Worm (Caenorhabditis elegans): Measurements from ENCODE around the gene ptp-8.

ptp-8 gene

DNA sequence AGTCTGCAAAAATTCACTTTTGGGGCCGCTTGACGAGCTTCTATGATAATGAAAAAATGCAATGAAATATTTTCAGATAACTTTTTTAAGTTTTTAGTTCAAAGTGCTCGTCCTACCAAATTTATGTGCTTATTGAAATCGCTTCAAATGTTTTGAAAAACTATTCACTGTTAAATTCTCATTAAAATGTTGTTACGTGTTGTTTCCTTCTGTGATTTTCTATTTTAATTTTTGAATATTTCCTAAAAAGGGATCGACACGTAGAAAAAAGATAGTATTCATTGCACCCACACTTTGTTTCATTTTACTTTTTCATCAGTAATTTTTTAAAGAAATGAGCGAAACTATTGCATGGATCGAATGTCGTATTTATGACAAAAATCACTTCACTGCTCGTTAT lies 37.0 kb downstream of the ptp-8 start, which contains the start of gene B0496.6:
Gene B0496.6 (plus strand): TSS at position 301 of the 400 bp plus-strand sequence.
- TF ChIP-seq mab-5 (tag; optimal IDR thresholded peaks at IDR 0.05): no peak
- TF ChIP-seq cnd-1 (tag; optimal IDR thresholded peaks at IDR 0.05): no peak
- no peak for TF ChIP-seq lin-13 (tag; optimal IDR thresholded peaks at IDR 0.05)
- TF ChIP-seq unc-39 (tag; optimal IDR thresholded peaks at IDR 0.05): no peak
- no peak for TF ChIP-seq elt-1 (tag; optimal IDR thresholded peaks at IDR 0.05; ENCODE audit: borderline replicate concordance, insufficient read depth)

DNA sequence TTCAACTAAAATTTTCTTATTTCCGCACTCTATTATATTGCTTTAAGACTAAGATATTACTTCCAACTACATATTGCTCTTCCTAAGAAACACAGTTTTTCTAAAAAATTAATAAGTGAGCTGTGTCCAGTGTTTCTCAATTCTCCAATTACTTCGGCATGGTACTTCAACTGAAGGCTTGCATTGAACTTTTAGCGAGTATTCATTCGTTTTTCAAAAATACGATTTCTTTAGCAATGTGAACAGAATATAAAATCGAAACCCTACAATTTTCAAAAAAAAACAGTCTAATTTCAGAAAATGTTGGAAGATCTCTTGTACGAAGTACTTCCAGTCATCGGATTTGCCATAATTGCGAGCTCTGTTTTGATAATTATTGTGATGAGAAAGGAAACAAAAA lies 39.1 kb downstream of the ptp-8 start, which contains the start of gene srtx-1:
Gene srtx-1 (plus strand): TSS at position 301 of the 400 bp plus-strand sequence.
- no peak for TF ChIP-seq ceh-39 (tag; optimal IDR thresholded peaks at IDR 0.05)
- TF ChIP-seq nhr-28 (tag; optimal IDR thresholded peaks at IDR 0.05): no peak
- TF ChIP-seq cnd-1 (tag; optimal IDR thresholded peaks at IDR 0.05): no peak
- TF ChIP-seq ces-1 (GFP tag; optimal IDR thresholded peaks at IDR 0.05): no peak
- no peak for TF ChIP-seq ceh-83 (GFP tag; optimal IDR thresholded peaks at IDR 0.05)
- TF ChIP-seq sem-2 (GFP tag; optimal IDR thresholded peaks at IDR 0.05): no peak
- no peak for TF ChIP-seq flh-1 (GFP tag; optimal IDR thresholded peaks at IDR 0.05)
- no peak for TF ChIP-seq unc-62 (GFP tag; optimal IDR thresholded peaks at IDR 0.05)
- no peak for TF ChIP-seq elt-3 (tag; optimal IDR thresholded peaks at IDR 0.05)
- TF ChIP-seq ceh-43 (GFP tag; optimal IDR thresholded peaks at IDR 0.05): no peak
- no peak for TF ChIP-seq drap-1 (GFP tag; optimal IDR thresholded peaks at IDR 0.05)
- TF ChIP-seq sptf-1 (tag; optimal IDR thresholded peaks at IDR 0.05): no peak
- no peak for TF ChIP-seq mep-1 (tag; optimal IDR thresholded peaks at IDR 0.05)
- TF ChIP-seq snpc-4 (tag; optimal IDR thresholded peaks at IDR 0.05): no peak
- TF ChIP-seq ham-2 (GFP tag; optimal IDR thresholded peaks at IDR 0.05): no peak
- no peak for TF ChIP-seq nhr-237 (tag; optimal IDR thresholded peaks at IDR 0.05)
- TF ChIP-seq bed-3 (GFP tag; optimal IDR thresholded peaks at IDR 0.05): no peak
- no peak for TF ChIP-seq lsy-2 (tag; optimal IDR thresholded peaks at IDR 0.05)
- no peak for TF ChIP-seq nhr-76 (tag; optimal IDR thresholded peaks at IDR 0.05)
- no peak for TF ChIP-seq blmp-1 (tag; optimal IDR thresholded peaks at IDR 0.05)

DNA sequence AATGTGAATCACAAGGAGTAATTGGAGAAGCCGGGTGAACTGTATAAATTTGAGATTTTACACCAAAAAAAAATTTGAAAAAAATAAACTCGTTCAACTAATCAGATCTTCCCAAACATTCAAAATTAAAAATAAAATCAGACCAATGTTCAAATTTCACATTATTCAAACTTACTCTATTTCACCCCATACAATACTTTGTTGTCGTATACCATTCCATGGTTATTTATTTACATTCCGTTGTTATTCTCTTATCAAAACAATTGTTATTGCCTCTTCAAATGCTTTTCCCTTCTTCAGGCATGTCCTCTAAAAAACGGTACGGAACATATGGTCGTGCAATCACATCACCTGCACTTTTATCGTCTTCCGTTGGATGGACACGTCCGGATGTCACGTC lies 42.3 kb downstream of the ptp-8 start, which contains the start of gene unc-82:
Gene unc-82 (plus strand): TSS at position 301 of the 400 bp plus-strand sequence.
- TF ChIP-seq bed-3 (GFP tag; optimal IDR thresholded peaks at IDR 0.05): no peak
- TF ChIP-seq nhr-237 (tag; optimal IDR thresholded peaks at IDR 0.05): no peak
- TF ChIP-seq lin-13 (tag; optimal IDR thresholded peaks at IDR 0.05): no peak
- TF ChIP-seq cnd-1 (tag; optimal IDR thresholded peaks at IDR 0.05): no peak
- TF ChIP-seq elt-1 (tag; optimal IDR thresholded peaks at IDR 0.05; ENCODE audit: borderline replicate concordance, insufficient read depth): no peak
- no peak for TF ChIP-seq mls-2 (tag; optimal IDR thresholded peaks at IDR 0.05)
- no peak for TF ChIP-seq hlh-1 (tag; optimal IDR thresholded peaks at IDR 0.05)
- TF ChIP-seq ceh-83 (GFP tag; optimal IDR thresholded peaks at IDR 0.05): no peak
- no peak for TF ChIP-seq drap-1 (GFP tag; optimal IDR thresholded peaks at IDR 0.05)
- TF ChIP-seq ztf-11 (tag; optimal IDR thresholded peaks at IDR 0.05): no peak
- TF ChIP-seq nhr-2 (tag; optimal IDR thresholded peaks at IDR 0.05): no peak
- no peak for TF ChIP-seq snpc-4 (tag; optimal IDR thresholded peaks at IDR 0.05)
- no peak for TF ChIP-seq ces-1 (GFP tag; optimal IDR thresholded peaks at IDR 0.05)
- no peak for TF ChIP-seq tbx-8 (GFP tag; optimal IDR thresholded peaks at IDR 0.05)
- no peak for TF ChIP-seq sptf-1 (tag; optimal IDR thresholded peaks at IDR 0.05)
- TF ChIP-seq ceh-39 (tag; optimal IDR thresholded peaks at IDR 0.05): no peak
- no peak for TF ChIP-seq pha-4 (tag; optimal IDR thresholded peaks at IDR 0.05)
- no peak for TF ChIP-seq unc-39 (tag; optimal IDR thresholded peaks at IDR 0.05)

DNA sequence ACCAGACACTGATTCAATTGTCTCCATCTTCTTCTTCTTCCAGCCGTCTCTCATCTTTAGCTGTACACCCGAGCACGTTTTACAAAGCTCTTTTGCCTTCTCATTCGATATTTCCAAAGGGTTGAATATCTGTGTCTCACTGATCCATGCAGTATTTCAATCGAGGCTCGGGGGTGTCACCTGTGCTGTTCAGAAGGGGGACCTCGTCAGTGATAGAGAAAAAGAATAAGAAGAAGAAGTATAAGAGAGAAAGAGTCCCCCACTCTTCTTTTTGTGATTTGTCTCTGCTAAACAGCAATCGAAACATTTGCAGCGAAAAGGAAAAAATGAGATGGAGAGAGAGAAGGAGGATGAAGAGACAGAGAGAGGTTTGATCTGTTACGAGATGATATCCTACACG lies 44.2 kb downstream of the ptp-8 start:
- TF ChIP-seq unc-120 (tag; optimal IDR thresholded peaks at IDR 0.05; ENCODE audit: poor library complexity, severe bottlenecking): peak; percentile 92
- TF ChIP-seq unc-62 (GFP tag; optimal IDR thresholded peaks at IDR 0.05): peak; percentile 83
- no peak for TF ChIP-seq ham-2 (GFP tag; optimal IDR thresholded peaks at IDR 0.05)
- no peak for TF ChIP-seq pha-4 (tag; optimal IDR thresholded peaks at IDR 0.05)
- peak; percentile 99 for TF ChIP-seq hlh-1 (tag; optimal IDR thresholded peaks at IDR 0.05)
- TF ChIP-seq nhr-76 (tag; optimal IDR thresholded peaks at IDR 0.05): no peak
- TF ChIP-seq snpc-4 (tag; optimal IDR thresholded peaks at IDR 0.05): no peak
- TF ChIP-seq mls-2 (tag; optimal IDR thresholded peaks at IDR 0.05): no peak

DNA sequence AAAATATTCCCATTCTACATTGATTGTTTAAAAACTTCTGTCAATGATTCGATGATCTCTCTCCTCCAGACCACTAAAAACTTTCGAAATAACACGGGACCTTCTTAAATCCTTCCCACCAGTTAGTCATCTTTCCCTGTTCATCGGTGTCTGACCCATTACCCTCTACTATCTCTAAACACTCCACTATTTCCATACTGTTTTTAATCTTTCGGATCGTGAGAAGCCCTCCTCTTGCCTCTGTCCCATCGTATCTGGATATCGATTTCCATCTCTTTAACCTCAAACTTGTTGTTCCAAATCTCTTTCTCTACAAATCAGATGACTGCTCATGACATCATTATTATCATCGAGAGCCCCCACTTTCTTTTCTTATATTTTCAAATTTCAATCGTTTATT lies 46.5 kb downstream of the ptp-8 start:
- TF ChIP-seq unc-120 (tag; optimal IDR thresholded peaks at IDR 0.05; ENCODE audit: poor library complexity, severe bottlenecking) (no peak), mab-5 (tag; optimal IDR thresholded peaks at IDR 0.05) (no peak), nhr-2 (tag; optimal IDR thresholded peaks at IDR 0.05) (no peak), tbx-8 (GFP tag; optimal IDR thresholded peaks at IDR 0.05) (no peak), unc-62 (GFP tag; optimal IDR thresholded peaks at IDR 0.05) (no peak), ham-2 (GFP tag; optimal IDR thresholded peaks at IDR 0.05) (no peak), pha-4 (tag; optimal IDR thresholded peaks at IDR 0.05) (no peak), ces-1 (GFP tag; optimal IDR thresholded peaks at IDR 0.05) (no peak), M03D4.4 (tag; optimal IDR thresholded peaks at IDR 0.05) (no peak), nhr-76 (tag; optimal IDR thresholded peaks at IDR 0.05) (no peak), nhr-12 (tag; optimal IDR thresholded peaks at IDR 0.05) (no peak), elt-3 (tag; optimal IDR thresholded peaks at IDR 0.05) (no peak), lin-13 (tag; optimal IDR thresholded peaks at IDR 0.05) (no peak), drap-1 (GFP tag; optimal IDR thresholded peaks at IDR 0.05) (no peak), ztf-11 (tag; optimal IDR thresholded peaks at IDR 0.05) (no peak), ceh-83 (GFP tag; optimal IDR thresholded peaks at IDR 0.05) (no peak), cnd-1 (tag; optimal IDR thresholded peaks at IDR 0.05) (no peak), flh-1 (GFP tag; optimal IDR thresholded peaks at IDR 0.05) (no peak), ceh-43 (GFP tag; optimal IDR thresholded peaks at IDR 0.05) (no peak), unc-39 (tag; optimal IDR thresholded peaks at IDR 0.05) (no peak)

Measured in whole organism, mixed stage, embryonic.